Worm (Caenorhabditis elegans): ENCODE data around the gene egl-44.

Gene egl-44

DNA sequence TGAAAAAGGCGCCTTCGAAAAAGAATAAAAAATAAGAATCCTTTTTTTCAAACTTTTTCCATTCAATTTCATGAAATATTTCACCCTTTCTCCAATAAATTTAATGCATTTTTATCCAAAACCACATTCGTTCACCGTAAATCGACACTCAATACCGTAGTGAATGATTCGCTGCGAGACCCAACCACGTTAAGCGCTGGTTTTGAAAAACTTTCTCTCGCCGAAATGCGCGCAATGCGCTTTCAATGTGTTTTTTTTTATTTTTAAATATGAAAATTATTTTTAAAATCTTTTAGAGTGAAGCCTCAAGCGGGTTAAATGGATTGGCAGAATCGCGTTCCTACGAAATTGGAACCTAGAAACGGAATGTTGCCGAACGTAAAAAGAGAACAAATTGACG is 22.3 kb upstream of the egl-44 start, which contains the start of gene F59G1.8:
TSS of gene F59G1.8 (plus strand) at position 293 of the 400 bp plus-strand sequence.
- TF ChIP-seq lin-39 (tag; optimal IDR thresholded peaks at IDR 0.05): no peak
- TF ChIP-seq mdl-1 (tag; optimal IDR thresholded peaks at IDR 0.05): no peak
- TF ChIP-seq jun-1 (tag; optimal IDR thresholded peaks at IDR 0.05): no peak
- TF ChIP-seq eor-1 (tag; optimal IDR thresholded peaks at IDR 0.05): no peak
- TF ChIP-seq elt-3 (tag; optimal IDR thresholded peaks at IDR 0.05): no peak
- TF ChIP-seq fkh-2 (tag; optimal IDR thresholded peaks at IDR 0.05): no peak
- TF ChIP-seq egl-5 (tag; optimal IDR thresholded peaks at IDR 0.05): no peak
- TF ChIP-seq tbx-2 (tag; optimal IDR thresholded peaks at IDR 0.05): no peak
- TF ChIP-seq zag-1 (tag; optimal IDR thresholded peaks at IDR 0.05): no peak
- TF ChIP-seq nhr-23 (tag; optimal IDR thresholded peaks at IDR 0.05): no peak
- TF ChIP-seq daf-12 (tag; optimal IDR thresholded peaks at IDR 0.05): no peak
- TF ChIP-seq nhr-43 (tag; optimal IDR thresholded peaks at IDR 0.05; ENCODE audit: poor library complexity, severe bottlenecking): no peak
- no peak for TF ChIP-seq pqm-1 (tag; optimal IDR thresholded peaks at IDR 0.05)
- no peak for TF ChIP-seq nhr-25 (tag; optimal IDR thresholded peaks at IDR 0.05)
- no peak for TF ChIP-seq sea-2 (GFP tag; optimal IDR thresholded peaks at IDR 0.05)
- no peak for TF ChIP-seq ZK546.5 (tag; optimal IDR thresholded peaks at IDR 0.05)
- TF ChIP-seq nhr-12 (tag; optimal IDR thresholded peaks at IDR 0.05): no peak

- peak; percentile 46 for TF ChIP-seq lin-15B (tag; optimal IDR thresholded peaks at IDR 0.05)
- no peak for TF ChIP-seq aly-2 (tag; optimal IDR thresholded peaks at IDR 0.05)
- peak; percentile 29 for TF ChIP-seq nhr-25 (tag; optimal IDR thresholded peaks at IDR 0.05)
- TF ChIP-seq ceh-16 (tag; optimal IDR thresholded peaks at IDR 0.05): no peak
- peak; percentile 42 for TF ChIP-seq nfya-1 (tag; optimal IDR thresholded peaks at IDR 0.05; ENCODE audit: insufficient read depth)
- no peak for TF ChIP-seq ceh-9 (tag; optimal IDR thresholded peaks at IDR 0.05)
- peak; percentile 73 for TF ChIP-seq skn-1 (tag; optimal IDR thresholded peaks at IDR 0.05)
- no peak for TF ChIP-seq ama-1 (optimal IDR thresholded peaks at IDR 0.05)
- peak; percentile 12 for TF ChIP-seq elt-2 (tag; optimal IDR thresholded peaks at IDR 0.05)
- TF ChIP-seq egl-5 (tag; optimal IDR thresholded peaks at IDR 0.05): no peak
- peak; percentile 22 for TF ChIP-seq snpc-4 (tag; optimal IDR thresholded peaks at IDR 0.05)
- TF ChIP-seq pha-4 (tag; optimal IDR thresholded peaks at IDR 0.05): peak; percentile 78
- peak; percentile 40 for TF ChIP-seq pqm-1 (tag; optimal IDR thresholded peaks at IDR 0.05)
Observed at ce11 chrII:5907482-5907881, 21.1 kb upstream of the egl-44 start, which contains the start of gene vps-35. Gene vps-35, plus strand, starts transcription at chrII:5907816.

- peak; percentile 71 for TF ChIP-seq pha-4 (tag; optimal IDR thresholded peaks at IDR 0.05)
- no peak for TF ChIP-seq egl-27 (tag; optimal IDR thresholded peaks at IDR 0.05)
- peak; percentile 58 for TF ChIP-seq pqm-1 (tag; optimal IDR thresholded peaks at IDR 0.05)
Observed at ce11 chrII:5911274-5911673, 17.3 kb upstream of the egl-44 start, which contains the start of gene cgt-3. Gene cgt-3, plus strand, starts transcription at chrII:5911324.

DNA sequence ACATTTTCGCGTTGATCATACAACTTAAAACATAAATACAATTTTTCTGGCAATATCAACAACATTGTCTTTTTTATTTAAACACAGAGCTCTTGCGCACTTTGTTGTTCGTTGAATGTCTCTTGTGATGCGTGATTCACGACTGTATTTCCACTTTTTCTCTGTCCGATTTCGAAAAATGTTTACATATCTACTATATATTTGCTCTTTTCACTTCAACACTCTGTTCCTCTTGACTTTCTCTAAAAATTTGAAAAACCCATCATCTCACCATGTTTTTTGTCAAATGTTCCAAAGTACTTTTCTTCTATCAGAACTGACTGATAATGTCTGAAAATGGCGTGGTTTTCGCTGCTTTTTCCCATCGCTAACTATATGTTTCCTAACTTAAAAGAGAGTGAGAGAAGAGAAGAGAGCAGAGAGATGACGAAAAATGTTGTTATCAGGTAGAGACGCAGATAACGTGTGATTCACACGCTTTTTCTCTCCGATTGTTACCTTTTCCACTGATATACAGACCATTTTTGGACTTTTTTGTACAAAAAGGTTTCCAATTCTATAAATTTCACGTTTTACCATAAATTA is 16.6 kb upstream of the egl-44 start:
- TF ChIP-seq nhr-76 (tag; optimal IDR thresholded peaks at IDR 0.05) (no peak), mml-1 (tag; optimal IDR thresholded peaks at IDR 0.05) (no peak), jun-1 (tag; optimal IDR thresholded peaks at IDR 0.05) (peak; percentile 41), pqm-1 (tag; optimal IDR thresholded peaks at IDR 0.05) (peak; percentile 96), nhr-12 (tag; optimal IDR thresholded peaks at IDR 0.05) (no peak), skn-1 (tag; optimal IDR thresholded peaks at IDR 0.05) (peak; percentile 47), elt-2 (tag; optimal IDR thresholded peaks at IDR 0.05) (peak; percentile 94), pha-4 (tag; optimal IDR thresholded peaks at IDR 0.05) (peak; percentile 94)

DNA sequence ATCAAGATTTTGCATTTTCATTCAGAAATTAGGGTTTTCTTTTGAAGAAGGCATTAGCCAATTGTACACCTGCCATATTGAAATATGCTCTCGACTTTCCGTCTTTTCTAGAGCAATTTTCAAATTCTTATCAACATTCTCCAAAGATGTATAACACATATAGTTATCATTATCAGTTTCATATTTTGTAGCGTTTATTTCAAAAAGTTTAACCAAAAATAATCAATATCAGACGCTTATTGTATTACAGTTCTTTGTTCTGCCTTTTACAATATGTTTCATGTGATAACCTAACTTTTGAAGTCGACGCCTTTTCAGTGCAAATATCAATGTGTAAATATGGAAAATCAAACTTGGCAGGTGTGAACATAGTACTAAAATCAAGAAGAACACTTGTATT is 14.7 kb upstream of the egl-44 start:
- peak; percentile 80 for TF ChIP-seq pqm-1 (tag; optimal IDR thresholded peaks at IDR 0.05)
- TF ChIP-seq ceh-82 (tag; optimal IDR thresholded peaks at IDR 0.05): no peak
- TF ChIP-seq ZK546.5 (tag; optimal IDR thresholded peaks at IDR 0.05): no peak
- no peak for TF ChIP-seq nhr-67 (tag; optimal IDR thresholded peaks at IDR 0.05)
- TF ChIP-seq unc-39 (tag; optimal IDR thresholded peaks at IDR 0.05): no peak
- no peak for TF ChIP-seq R02D3.7 (tag; optimal IDR thresholded peaks at IDR 0.05)
- TF ChIP-seq zag-1 (tag; optimal IDR thresholded peaks at IDR 0.05): no peak
- no peak for TF ChIP-seq ztf-11 (tag; optimal IDR thresholded peaks at IDR 0.05)
- TF ChIP-seq skn-1 (tag; optimal IDR thresholded peaks at IDR 0.05): no peak
- no peak for TF ChIP-seq egl-27 (tag; optimal IDR thresholded peaks at IDR 0.05)
- TF ChIP-seq fkh-10 (GFP tag; optimal IDR thresholded peaks at IDR 0.05): no peak
- TF ChIP-seq lin-15B (tag; optimal IDR thresholded peaks at IDR 0.05): no peak
- peak; percentile 77 for TF ChIP-seq elt-2 (tag; optimal IDR thresholded peaks at IDR 0.05)
- peak; percentile 42 for TF ChIP-seq pha-4 (tag; optimal IDR thresholded peaks at IDR 0.05)
- no peak for TF ChIP-seq ceh-28 (tag; optimal IDR thresholded peaks at IDR 0.05)
- no peak for TF ChIP-seq mml-1 (tag; optimal IDR thresholded peaks at IDR 0.05)
- TF ChIP-seq nhr-76 (tag; optimal IDR thresholded peaks at IDR 0.05): no peak
- no peak for TF ChIP-seq fkh-2 (tag; optimal IDR thresholded peaks at IDR 0.05)
- TF ChIP-seq egl-5 (tag; optimal IDR thresholded peaks at IDR 0.05): no peak
- no peak for TF ChIP-seq ztf-4 (tag; optimal IDR thresholded peaks at IDR 0.05)
- no peak for TF ChIP-seq lsy-12 (tag; optimal IDR thresholded peaks at IDR 0.05)
- TF ChIP-seq aly-2 (tag; optimal IDR thresholded peaks at IDR 0.05): no peak
